Fruit fly (Drosophila melanogaster): ENCODE data around the gene CG32206.

CG32206 gene

DNA sequence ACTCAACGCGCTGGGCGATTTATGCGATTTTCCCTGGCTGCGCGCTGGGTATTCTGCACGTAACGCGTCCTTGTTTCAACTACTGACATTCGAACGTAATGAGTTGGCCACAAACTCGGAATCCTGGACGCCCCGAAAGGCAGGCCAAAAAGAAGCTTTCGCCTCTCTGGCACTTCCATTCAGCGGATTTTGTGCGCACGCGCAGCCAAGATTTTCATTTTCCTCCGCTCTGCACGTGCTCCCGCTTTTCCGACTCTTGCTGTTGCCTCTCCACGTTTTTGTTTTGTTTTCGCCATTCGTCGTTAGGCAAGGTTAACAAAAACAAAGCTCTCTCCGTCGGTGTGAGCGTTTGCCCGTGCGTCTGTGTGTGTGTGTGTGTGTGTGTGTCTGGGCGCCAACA, at the start of gene CG32206:
TSS of gene CG32206 (minus strand) at position 101 of the 400 bp plus-strand sequence.
- TF ChIP-seq CG1621 (tag; optimal IDR thresholded peaks at IDR 0.05) = no peak
- no peak for TF ChIP-seq eg (GFP tag; IDR thresholded peaks at IDR 0.05)
- TF ChIP-seq CG32006 (GFP tag; optimal IDR thresholded peaks at IDR 0.05) = no peak
- TF ChIP-seq dac (GFP tag; optimal IDR thresholded peaks at IDR 0.05) = no peak
- TF ChIP-seq Sox15 (GFP tag; optimal IDR thresholded peaks at IDR 0.05) = no peak
- TF ChIP-seq Hr39 (GFP tag; optimal IDR thresholded peaks at IDR 0.05) = no peak
- TF ChIP-seq Gug (GFP tag; IDR thresholded peaks at IDR 0.05) = no peak
- TF ChIP-seq acj6 (GFP tag; optimal IDR thresholded peaks at IDR 0.05) = no peak
- TF ChIP-seq OdsH (GFP tag; optimal IDR thresholded peaks at IDR 0.05) = no peak

DNA sequence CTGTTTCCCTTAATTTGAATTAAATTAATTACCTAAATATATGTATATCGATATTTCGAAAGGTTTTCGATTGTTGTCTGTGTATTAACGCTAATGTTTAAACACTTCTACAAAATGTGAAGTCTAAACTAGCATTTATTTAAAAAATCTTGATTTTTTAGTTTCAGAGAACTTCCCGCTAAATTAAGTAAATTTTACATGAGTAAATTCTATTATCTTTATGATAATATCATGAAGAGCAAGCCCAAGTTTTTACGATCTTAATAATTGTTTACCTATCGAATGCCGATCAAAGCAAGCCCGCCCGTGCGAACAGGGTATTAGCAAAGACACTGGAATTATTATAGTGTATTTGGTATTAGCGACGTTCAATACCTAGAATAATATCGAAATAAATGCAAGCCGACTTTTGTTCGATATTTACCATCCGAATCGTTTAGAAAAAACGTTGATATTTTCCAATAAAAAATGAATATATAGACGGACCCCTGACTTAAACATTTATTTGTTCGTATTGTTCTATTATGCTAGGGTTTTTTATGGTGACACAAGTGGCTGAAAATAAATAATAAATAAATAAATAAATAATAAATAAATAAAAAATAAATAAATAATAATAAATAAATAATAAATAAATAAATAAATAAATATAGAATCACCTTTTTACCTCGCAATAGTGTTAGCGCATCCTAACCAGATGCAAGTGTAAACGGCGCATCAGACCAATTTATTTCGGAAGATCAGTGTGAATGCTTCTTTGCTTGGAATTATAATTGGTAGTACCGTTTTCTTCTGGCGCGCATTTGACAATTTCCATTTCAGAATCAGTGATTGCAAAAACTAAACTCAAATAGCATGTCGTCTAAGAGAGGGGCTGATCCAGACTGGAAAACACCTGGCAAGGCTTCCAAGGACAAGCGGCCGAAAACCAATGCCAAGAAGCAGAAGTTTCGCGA, 34.0 kb upstream of the CG32206 start, which contains the start of the genes CG33062 and Chd3:
TSS of gene CG33062 (minus strand) at position 51 of the 956 bp plus-strand sequence.
TSS of gene Chd3 (plus strand) at position 780 of the 956 bp plus-strand sequence.
- TF ChIP-seq Eip78C (GFP tag) = peak; percentile 37
- TF ChIP-seq ss (GFP tag; optimal IDR thresholded peaks at IDR 0.05) = no peak
- no peak for TF ChIP-seq CG16779 (tag; optimal IDR thresholded peaks at IDR 0.05)
- no peak for TF ChIP-seq CG4318 (GFP tag; optimal IDR thresholded peaks at IDR 0.05)
- no peak for TF ChIP-seq achi (GFP tag; optimal IDR thresholded peaks at IDR 0.05)
- TF ChIP-seq CG6808 (GFP tag; optimal IDR thresholded peaks at IDR 0.05) = no peak
- no peak for TF ChIP-seq vri (GFP tag; optimal IDR thresholded peaks at IDR 0.05)
- TF ChIP-seq CG6854 (GFP tag; optimal IDR thresholded peaks at IDR 0.05) = no peak
- TF ChIP-seq fkh (GFP tag; optimal IDR thresholded peaks at IDR 0.05) = peak; percentile 45
- no peak for TF ChIP-seq CG1621 (tag; optimal IDR thresholded peaks at IDR 0.05)
- peak; percentile 6 for TF ChIP-seq acj6 (GFP tag; optimal IDR thresholded peaks at IDR 0.05)
- TF ChIP-seq Ets96B (tag; optimal IDR thresholded peaks at IDR 0.05) = no peak
- no peak for TF ChIP-seq cyc (GFP tag; optimal IDR thresholded peaks at IDR 0.05)
- no peak for TF ChIP-seq CG6276 (GFP tag; optimal IDR thresholded peaks at IDR 0.05)
- no peak for TF ChIP-seq lz (GFP tag; optimal IDR thresholded peaks at IDR 0.05)
- TF ChIP-seq pdm3 (GFP tag; optimal IDR thresholded peaks at IDR 0.05) = no peak
- peak; percentile 37 for TF ChIP-seq CG10631 (GFP tag; optimal IDR thresholded peaks at IDR 0.05)
- no peak for TF ChIP-seq Met (GFP tag; optimal IDR thresholded peaks at IDR 0.05)
- TF ChIP-seq CG3919 (GFP tag; optimal IDR thresholded peaks at IDR 0.05) = no peak
- peak; percentile 8 for TF ChIP-seq Sox15 (GFP tag; optimal IDR thresholded peaks at IDR 0.05)
- no peak for TF ChIP-seq dac (GFP tag; optimal IDR thresholded peaks at IDR 0.05)
- TF ChIP-seq CG15336 (GFP tag; IDR thresholded peaks at IDR 0.05) = no peak
- no peak for TF ChIP-seq net (GFP tag; optimal IDR thresholded peaks at IDR 0.05)
- no peak for TF ChIP-seq Eip75B (GFP tag; optimal IDR thresholded peaks at IDR 0.05)
- no peak for TF ChIP-seq spab (GFP tag; optimal IDR thresholded peaks at IDR 0.05)
- TF ChIP-seq CG11902 (GFP tag; optimal IDR thresholded peaks at IDR 0.05) = no peak
- no peak for TF ChIP-seq Hr38 (GFP tag; optimal IDR thresholded peaks at IDR 0.05)
- no peak for TF ChIP-seq Lpt (GFP tag; optimal IDR thresholded peaks at IDR 0.05)
- TF ChIP-seq CG8119 (GFP tag; IDR thresholded peaks at IDR 0.05) = no peak
- no peak for TF ChIP-seq CG34406 (GFP tag; optimal IDR thresholded peaks at IDR 0.05)
- TF ChIP-seq CG3032 (tag; optimal IDR thresholded peaks at IDR 0.05) = no peak
- TF ChIP-seq CG7368 (GFP tag; optimal IDR thresholded peaks at IDR 0.05) = no peak
- TF ChIP-seq salr (GFP tag; optimal IDR thresholded peaks at IDR 0.05) = no peak
- TF ChIP-seq esn (GFP tag; optimal IDR thresholded peaks at IDR 0.05) = no peak
- no peak for TF ChIP-seq Hr4 (GFP tag; optimal IDR thresholded peaks at IDR 0.05)
- TF ChIP-seq Ets21C (GFP tag; optimal IDR thresholded peaks at IDR 0.05) = no peak
- peak; percentile 20 for TF ChIP-seq Hr39 (GFP tag; optimal IDR thresholded peaks at IDR 0.05)
- 0 out of 3 replicates have a peak, but pooled peaks have one; percentile 9 for TF ChIP-seq CG6163 (GFP tag; IDR thresholded peaks at IDR 0.05)
- TF ChIP-seq svp (GFP tag) = peak; percentile 42
- TF ChIP-seq CG8319 (GFP tag; optimal IDR thresholded peaks at IDR 0.05) = no peak
- TF ChIP-seq fd59A (GFP tag; optimal IDR thresholded peaks at IDR 0.05) = no peak
- no peak for TF ChIP-seq Sox14 (GFP tag; optimal IDR thresholded peaks at IDR 0.05)
- no peak for TF ChIP-seq CG9139 (GFP tag; optimal IDR thresholded peaks at IDR 0.05)
- no peak for TF ChIP-seq Sox102F (GFP tag; optimal IDR thresholded peaks at IDR 0.05)
- no peak for TF ChIP-seq Gug (GFP tag; IDR thresholded peaks at IDR 0.05)

All from whole organism, prepupa.